Worm (Caenorhabditis elegans): ENCODE results near the gene cul-2.

The cul-2 gene

DNA sequence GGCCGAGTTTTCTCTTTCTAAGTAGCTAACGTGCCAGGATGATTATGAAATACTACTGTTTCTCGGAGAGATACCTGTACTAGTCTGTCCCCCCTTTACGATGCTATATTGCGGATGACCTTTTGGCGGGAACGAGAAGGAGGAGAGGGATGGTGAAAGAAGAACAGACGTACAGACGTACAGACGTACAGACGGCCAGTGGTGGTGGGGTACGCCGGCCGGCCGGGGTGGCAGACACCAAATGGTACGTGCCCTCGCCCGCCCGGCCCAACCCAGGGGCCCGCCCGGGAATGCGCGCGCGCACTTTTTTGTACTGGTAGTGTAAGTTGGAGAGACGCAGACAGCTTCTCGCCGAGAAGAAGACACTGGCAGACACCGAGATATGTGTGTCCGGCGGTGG lies 34.0 kb downstream of the cul-2 start (continued):
- TF ChIP-seq K09A11.1 (tag; optimal IDR thresholded peaks at IDR 0.05; ENCODE audit: insufficient read depth) (no peak), rnt-1 (tag; optimal IDR thresholded peaks at IDR 0.05) (peak; percentile 14), hlh-8 (tag; optimal IDR thresholded peaks at IDR 0.05) (peak; percentile 1), sox-2 (GFP tag; IDR thresholded peaks at IDR 0.05) (peak; percentile 37; the same call in 1 of the 2 replicates), K02D7.2 (tag; optimal IDR thresholded peaks at IDR 0.05) (no peak), mec-3 (tag; optimal IDR thresholded peaks at IDR 0.05; ENCODE audit: borderline replicate concordance) (no peak), ceh-45 (GFP tag; IDR thresholded peaks at IDR 0.05) (no peak), hlh-6 (tag; optimal IDR thresholded peaks at IDR 0.05) (no peak), nfya-1 (tag; optimal IDR thresholded peaks at IDR 0.05) (no peak), ceh-9 (tag; optimal IDR thresholded peaks at IDR 0.05) (no peak), lin-11 (tag; optimal IDR thresholded peaks at IDR 0.05) (no peak), elt-4 (tag; optimal IDR thresholded peaks at IDR 0.05) (no peak), hlh-15 (tag; optimal IDR thresholded peaks at IDR 0.05) (no peak), ceh-30 (tag; optimal IDR thresholded peaks at IDR 0.05) (no peak), elt-2 (tag; optimal IDR thresholded peaks at IDR 0.05) (peak; percentile 33)

DNA sequence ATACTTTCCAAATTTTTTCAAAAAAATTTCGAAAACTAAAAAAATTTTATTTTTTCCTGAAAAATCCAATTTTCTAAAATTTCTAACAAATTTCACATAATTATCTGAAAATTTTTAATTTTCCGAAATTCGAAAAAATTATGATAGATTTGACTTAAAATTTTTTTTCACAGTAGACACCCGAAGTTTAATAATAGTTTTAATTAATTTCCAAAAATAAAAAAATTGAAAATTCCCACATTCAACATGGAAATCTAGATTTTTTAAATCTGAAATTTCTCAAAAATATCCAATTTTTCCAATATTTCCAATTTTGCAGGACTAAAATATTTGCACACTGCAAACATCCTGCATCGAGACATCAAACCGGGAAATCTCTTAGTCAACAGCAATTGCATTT lies 34.9 kb downstream of the cul-2 start:
- TF ChIP-seq ahr-1 (tag; optimal IDR thresholded peaks at IDR 0.05) (no peak), sox-4 (tag; optimal IDR thresholded peaks at IDR 0.05) (no peak), odd-2 (tag; optimal IDR thresholded peaks at IDR 0.05) (no peak), syd-9 (tag; optimal IDR thresholded peaks at IDR 0.05) (no peak), ceh-22 (tag; optimal IDR thresholded peaks at IDR 0.05) (no peak), pha-2 (tag; optimal IDR thresholded peaks at IDR 0.05) (no peak)

DNA sequence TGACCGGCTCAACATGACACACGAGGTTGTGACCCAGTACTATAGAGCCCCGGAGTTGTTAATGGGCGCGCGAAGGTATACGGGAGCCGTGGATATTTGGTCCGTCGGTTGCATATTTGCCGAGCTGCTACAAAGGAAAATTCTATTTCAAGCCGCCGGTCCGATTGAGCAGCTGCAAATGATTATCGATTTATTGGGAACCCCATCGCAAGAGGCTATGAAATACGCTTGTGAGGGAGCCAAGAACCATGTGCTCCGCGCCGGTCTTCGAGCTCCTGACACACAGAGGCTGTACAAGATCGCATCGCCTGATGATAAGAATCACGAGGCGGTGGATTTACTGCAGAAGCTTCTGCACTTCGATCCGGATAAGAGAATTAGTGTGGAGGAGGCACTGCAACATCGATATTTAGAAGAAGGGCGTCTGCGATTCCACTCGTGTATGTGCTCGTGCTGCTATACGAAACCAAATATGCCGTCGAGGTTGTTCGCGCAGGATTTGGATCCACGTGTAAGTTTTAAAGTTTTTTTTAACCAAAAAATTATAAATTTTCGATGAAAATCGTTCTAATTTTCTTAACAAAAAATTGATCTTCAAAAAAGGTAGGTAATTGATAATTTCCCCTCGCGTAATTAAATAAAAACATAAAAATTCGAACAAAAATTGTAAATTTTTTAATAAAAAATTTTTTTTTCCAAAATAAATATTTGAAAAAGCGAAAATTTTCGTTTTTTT lies 35.5 kb downstream of the cul-2 start:
- TF ChIP-seq hlh-6 (tag; optimal IDR thresholded peaks at IDR 0.05) (peak; percentile 11), ceh-48 (tag; optimal IDR thresholded peaks at IDR 0.05) (peak; percentile 24), lim-6 (tag; optimal IDR thresholded peaks at IDR 0.05) (no peak)

DNA sequence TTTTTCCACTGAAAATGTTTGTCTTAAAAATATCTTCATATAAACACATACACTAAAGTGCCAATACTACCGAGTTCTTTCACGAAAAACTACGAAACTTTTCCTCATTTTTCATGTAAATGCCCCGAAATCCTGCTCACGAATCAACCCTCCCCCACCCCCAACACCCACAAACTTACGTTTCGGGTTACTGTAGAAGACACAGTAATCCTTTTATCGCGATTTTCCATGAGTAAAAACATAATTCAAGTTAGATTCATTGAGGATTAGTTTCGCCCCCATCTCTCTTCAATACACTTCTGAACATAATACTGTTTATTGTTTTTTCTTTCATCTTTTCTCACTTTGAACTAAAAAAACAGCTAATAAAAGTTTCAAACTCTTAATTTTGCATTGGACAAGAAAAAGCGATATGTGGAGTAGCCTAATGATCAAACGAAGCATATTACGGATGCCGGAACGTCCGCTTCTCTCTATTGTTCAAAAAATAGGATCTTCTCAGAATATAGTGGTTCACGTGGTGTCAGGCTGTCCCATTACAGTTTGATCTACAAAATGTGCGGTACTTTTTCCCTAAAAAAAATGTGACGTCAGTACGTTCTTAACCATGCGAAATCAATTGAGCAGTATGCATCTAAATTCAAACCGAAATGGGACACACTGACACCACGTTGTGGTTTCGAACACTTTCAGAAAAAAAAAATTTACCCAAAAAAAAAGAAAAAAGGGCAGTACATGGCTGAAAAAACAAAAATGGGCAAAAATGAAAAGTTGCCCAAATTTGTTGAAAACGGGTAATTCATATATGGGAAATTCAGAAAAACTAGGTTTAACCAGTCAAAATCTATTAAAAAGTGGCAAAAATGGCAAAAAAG lies 37.2 kb downstream of the cul-2 start:
- TF ChIP-seq unc-86 (tag; optimal IDR thresholded peaks at IDR 0.05) (no peak), hlh-15 (tag; optimal IDR thresholded peaks at IDR 0.05) (no peak), pha-2 (tag; optimal IDR thresholded peaks at IDR 0.05) (peak; percentile 2)

DNA sequence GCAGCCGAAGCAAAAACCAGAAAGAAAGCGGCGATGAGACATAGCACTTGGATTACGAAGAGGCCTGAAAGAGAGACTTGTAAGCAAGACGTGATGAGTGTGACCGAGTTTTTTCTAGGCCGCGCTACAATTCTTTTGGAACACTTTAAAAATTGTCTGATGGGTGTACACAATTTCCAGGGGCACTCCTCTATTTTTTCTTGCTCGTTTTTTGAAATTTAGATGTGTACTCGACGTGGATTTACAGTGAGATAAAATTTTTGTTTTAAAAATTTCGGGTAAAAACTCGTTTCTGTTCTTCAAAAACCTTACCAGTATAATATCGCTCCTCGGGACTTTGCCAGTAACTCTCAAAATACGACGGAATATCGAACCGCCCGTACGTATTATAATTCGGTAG lies 42.7 kb downstream of the cul-2 start:
- TF ChIP-seq unc-86 (tag; optimal IDR thresholded peaks at IDR 0.05) (no peak), hlh-15 (tag; optimal IDR thresholded peaks at IDR 0.05) (no peak), sox-4 (tag; optimal IDR thresholded peaks at IDR 0.05) (no peak), ceh-48 (tag; optimal IDR thresholded peaks at IDR 0.05) (no peak), unc-55 (GFP tag; optimal IDR thresholded peaks at IDR 0.05) (no peak), eyg-1 (tag; optimal IDR thresholded peaks at IDR 0.05) (no peak), ceh-9 (tag; optimal IDR thresholded peaks at IDR 0.05) (no peak), gmeb-2 (tag; optimal IDR thresholded peaks at IDR 0.05) (no peak), K02D7.2 (tag; optimal IDR thresholded peaks at IDR 0.05) (no peak), unc-42 (tag; optimal IDR thresholded peaks at IDR 0.05) (no peak), rnt-1 (tag; optimal IDR thresholded peaks at IDR 0.05) (no peak), npax-4 (tag; optimal IDR thresholded peaks at IDR 0.05) (no peak)

DNA sequence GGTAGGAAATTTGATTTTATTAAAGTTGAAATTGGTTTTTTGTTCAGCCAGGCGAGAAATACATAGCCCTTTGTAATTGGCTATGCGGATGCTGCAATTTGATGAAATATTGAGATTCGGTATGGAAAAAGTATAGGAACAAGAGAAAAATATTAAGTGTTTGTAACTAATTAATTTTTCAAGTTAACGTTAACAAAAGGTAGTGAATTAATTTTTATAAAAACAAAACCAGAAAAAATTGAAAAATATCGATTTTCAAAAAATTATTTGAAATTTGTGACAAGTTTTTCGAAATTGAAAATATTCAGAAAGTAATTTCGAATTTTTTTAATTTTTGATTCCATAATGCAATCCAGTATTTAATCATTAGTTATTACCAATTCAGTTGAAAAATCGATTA lies 44.5 kb downstream of the cul-2 start, which contains the start of gene W06F12.2:
Gene W06F12.2 (minus strand): TSS at position 101 of the 400 bp plus-strand sequence.
- TF ChIP-seq ceh-19 (GFP tag; optimal IDR thresholded peaks at IDR 0.05) (no peak), ztf-16 (tag; optimal IDR thresholded peaks at IDR 0.05) (no peak), mec-3 (tag; optimal IDR thresholded peaks at IDR 0.05; ENCODE audit: borderline replicate concordance) (no peak), unc-42 (tag; optimal IDR thresholded peaks at IDR 0.05) (no peak), odd-2 (tag; optimal IDR thresholded peaks at IDR 0.05) (no peak), lim-6 (tag; optimal IDR thresholded peaks at IDR 0.05) (no peak), gmeb-2 (tag; optimal IDR thresholded peaks at IDR 0.05) (no peak)

All from whole organism, late embryonic.